Worm (Caenorhabditis elegans): ENCODE measurements around the gene K07F5.15.
A peak's percentile ranks its signal among the peaks of the same experiment; 100 is the strongest.

The K07F5.15 gene

ce11 chrIV:9873837-9874236 is 9.0 kb downstream of the K07F5.15 start:
- peak; percentile 71 for TF ChIP-seq mxl-3 (GFP tag; optimal IDR thresholded peaks at IDR 0.05)
- peak; percentile 60 for TF ChIP-seq aha-1 (tag)
- TF ChIP-seq nhr-11 (tag; optimal IDR thresholded peaks at IDR 0.05) = peak; percentile 53
- peak in 1 of 2 experiments; percentile 46 for TF ChIP-seq lsy-2 (tag; optimal IDR thresholded peaks at IDR 0.05)
- TF ChIP-seq unc-130 (GFP tag; optimal IDR thresholded peaks at IDR 0.05) = no peak
- no peak for TF ChIP-seq ama-1 (optimal IDR thresholded peaks at IDR 0.05)
- peak; percentile 20 for TF ChIP-seq rbr-2 (tag; optimal IDR thresholded peaks at IDR 0.05)
- TF ChIP-seq nhr-48 (tag; optimal IDR thresholded peaks at IDR 0.05) = peak; percentile 60
- peak; percentile 71 for TF ChIP-seq hlh-11 (tag; optimal IDR thresholded peaks at IDR 0.05)
- peak; percentile 15 for TF ChIP-seq nhr-6 (tag; optimal IDR thresholded peaks at IDR 0.05)
- no peak for TF ChIP-seq Y75B8A.6 (GFP tag; IDR thresholded peaks at IDR 0.05)
- TF ChIP-seq zag-1 (tag; optimal IDR thresholded peaks at IDR 0.05) = no peak
- TF ChIP-seq dmd-9 (GFP tag; IDR thresholded peaks at IDR 0.05) = no peak
- TF ChIP-seq dve-1 (tag; optimal IDR thresholded peaks at IDR 0.05; ENCODE audit: insufficient read depth) = peak; percentile 37
- TF ChIP-seq nhr-10 (tag; optimal IDR thresholded peaks at IDR 0.05) = no peak
- TF ChIP-seq daf-16 (GFP tag; optimal IDR thresholded peaks at IDR 0.05) = no peak
- TF ChIP-seq daf-16 (tag; optimal IDR thresholded peaks at IDR 0.05) = peak; percentile 42
- no peak for TF ChIP-seq mdt-29 (GFP tag; IDR thresholded peaks at IDR 0.05)
- TF ChIP-seq mep-1 (tag; optimal IDR thresholded peaks at IDR 0.05) = peak; percentile 66
- TF ChIP-seq T20F7.1 (GFP tag; optimal IDR thresholded peaks at IDR 0.05) = peak; percentile 26
- no peak for TF ChIP-seq ces-1 (GFP tag; optimal IDR thresholded peaks at IDR 0.05)
- TF ChIP-seq hlh-30 (tag; optimal IDR thresholded peaks at IDR 0.05; ENCODE audit: insufficient read depth) = peak; percentile 84
- no peak for TF ChIP-seq F44E2.7 (GFP tag; IDR thresholded peaks at IDR 0.05)
- peak; percentile 17 for TF ChIP-seq nhr-77 (tag; optimal IDR thresholded peaks at IDR 0.05)
- TF ChIP-seq ztf-11 (tag; optimal IDR thresholded peaks at IDR 0.05) = no peak
- TF ChIP-seq ceh-20 (GFP tag; IDR thresholded peaks at IDR 0.05) = peak; percentile 9; the same call in 1 of the 2 replicates
- no peak for TF ChIP-seq dmd-8 (GFP tag; IDR thresholded peaks at IDR 0.05)
- peak; percentile 39 for TF ChIP-seq nhr-28 (tag; optimal IDR thresholded peaks at IDR 0.05)
- TF ChIP-seq lin-15B (tag; optimal IDR thresholded peaks at IDR 0.05) = no peak
- TF ChIP-seq mes-2 (tag; optimal IDR thresholded peaks at IDR 0.05; ENCODE audit: poor library complexity, severe bottlenecking) = peak; percentile 37
- TF ChIP-seq hif-1 (tag; optimal IDR thresholded peaks at IDR 0.05) = peak in 1 of 2 experiments; percentile 8
- no peak for TF ChIP-seq vab-7 (GFP tag; IDR thresholded peaks at IDR 0.05)
- peak; percentile 9 for TF ChIP-seq pqm-1 (tag; optimal IDR thresholded peaks at IDR 0.05)
- TF ChIP-seq fos-1 (tag; optimal IDR thresholded peaks at IDR 0.05) = no peak
- TF ChIP-seq lin-1 (GFP tag; IDR thresholded peaks at IDR 0.05) = peak; percentile 30; the same call in 1 of the 2 replicates
- TF ChIP-seq hmg-1.1 (GFP tag; IDR thresholded peaks at IDR 0.05) = peak; percentile 56; the same call in 1 of the 2 replicates
- TF ChIP-seq lin-13 (GFP tag; optimal IDR thresholded peaks at IDR 0.05) = peak; percentile 13
- peak; percentile 61 for TF ChIP-seq dmd-6 (GFP tag; IDR thresholded peaks at IDR 0.05)
- peak in 1 of 2 experiments; percentile 14 for TF ChIP-seq unc-62 (GFP tag; optimal IDR thresholded peaks at IDR 0.05 in 1 of 2)
- TF ChIP-seq unc-62 (tag; optimal IDR thresholded peaks at IDR 0.05) = no peak
- no peak for TF ChIP-seq madf-9 (GFP tag; conservative IDR thresholded peaks at IDR 0.05)
- no peak for TF ChIP-seq ceh-32 (tag; optimal IDR thresholded peaks at IDR 0.05; ENCODE audit: poor library complexity)
- TF ChIP-seq ceh-62 (tag; optimal IDR thresholded peaks at IDR 0.05) = no peak
- TF ChIP-seq dpl-1 (GFP tag; optimal IDR thresholded peaks at IDR 0.05) = peak; percentile 12
- peak; percentile 26 to 55 for TF ChIP-seq mdl-1 (tag; optimal IDR thresholded peaks at IDR 0.05)
